Fruit fly (Drosophila melanogaster) whole organism, embryonic: ENCODE results near the gene CG11670.

Experiments
- Abd-B ChIP-seq: fragments of 200-800 bp; sonication (Bioruptor generic); optimal IDR thresholded peaks from 2 replicates; lab custom pipeline; 2018; ENCODE audit warnings: missing biosample characterization, mild to moderate bottlenecking, missing genetic modification characterization, moderate library complexity
- Antp ChIP-seq: fragments of 200-800 bp; sonication (Bioruptor generic); optimal IDR thresholded peaks from 3 replicates; lab custom pipeline; 2016; ENCODE audit warnings: missing biosample characterization, missing genetic modification characterization
- Bteb2 ChIP-seq: fragments of 200-800 bp; sonication (Bioruptor generic); optimal IDR thresholded peaks from 2 replicates; lab custom pipeline; 2016; ENCODE audit warnings: missing biosample characterization, missing genetic modification characterization
- CG10654 ChIP-seq: fragments of 200-800 bp; sonication (Bioruptor generic); optimal IDR thresholded peaks from 2 replicates; lab custom pipeline; 2016; ENCODE audit warnings: missing biosample characterization, missing genetic modification characterization
- CG13894 ChIP-seq: fragments of 200-800 bp; sonication (Bioruptor generic); optimal IDR thresholded peaks from 3 replicates; lab custom pipeline; 2018; ENCODE audit warnings: missing biosample characterization, mild to moderate bottlenecking, missing genetic modification characterization, moderate library complexity
- CG14965 ChIP-seq: fragments of 200-800 bp; sonication (Bioruptor generic); optimal IDR thresholded peaks from 2 replicates; lab custom pipeline; 2016; ENCODE audit warnings: missing biosample characterization, missing genetic modification characterization, borderline replicate concordance
- CG15479 ChIP-seq: fragments of 200-800 bp; sonication (Bioruptor generic); optimal IDR thresholded peaks from 3 replicates; lab custom pipeline; 2019; ENCODE audit warnings: missing biosample characterization, mild to moderate bottlenecking, missing genetic modification characterization, moderate library complexity
- CG1603 ChIP-seq: fragments of 200-800 bp; sonication (Bioruptor generic); optimal IDR thresholded peaks from 2 replicates; lab custom pipeline; 2019; ENCODE audit warnings: missing biosample characterization, mild to moderate bottlenecking, missing genetic modification characterization, moderate library complexity
- CG17612 ChIP-seq: fragments of 200-800 bp; sonication (Bioruptor generic); IDR thresholded peaks from 2 replicates; pipeline ENCODE4 v1.3.6; 2022; ENCODE audit warnings: missing biosample characterization, missing genetic modification characterization
- CG2712 ChIP-seq: fragments of 200-800 bp; optimal IDR thresholded peaks from 3 replicates; lab custom pipeline; 2019; ENCODE audit warnings: missing biosample characterization, mild to moderate bottlenecking, missing genetic modification characterization, moderate library complexity
- CG33557 ChIP-seq: fragments of 200-800 bp; sonication (Bioruptor generic); optimal IDR thresholded peaks from 2 replicates; lab custom pipeline; 2019; ENCODE audit warnings: missing biosample characterization, mild to moderate bottlenecking, missing genetic modification characterization, moderate library complexity
- CG4424 ChIP-seq: fragments of 200-800 bp; sonication (Bioruptor generic); optimal IDR thresholded peaks from 3 replicates; lab custom pipeline; 2016; ENCODE audit warnings: missing biosample characterization, missing genetic modification characterization
- CG4820 ChIP-seq: fragments of 200-800 bp; sonication (Bioruptor generic); optimal IDR thresholded peaks from 3 replicates; lab custom pipeline; 2016; ENCODE audit warnings: missing biosample characterization, missing genetic modification characterization
- CG5953 ChIP-seq: fragments of 200-800 bp; sonication (Bioruptor generic); IDR thresholded peaks from 2 replicates; pipeline ENCODE4 v1.3.6; 2022; ENCODE audit warnings: missing biosample characterization, missing genetic modification characterization
- CG6254 ChIP-seq: fragments of 200-800 bp; sonication (Bioruptor generic); optimal IDR thresholded peaks from 3 replicates; lab custom pipeline; 2017; ENCODE audit warnings: mild to moderate bottlenecking, missing biosample characterization, missing genetic modification reagents, missing genetic modification characterization
- CG7372 ChIP-seq: fragments of 200-800 bp; sonication (Bioruptor generic); IDR thresholded peaks from 2 replicates; pipeline ENCODE4 v1.3.6; 2022; ENCODE audit warnings: missing biosample characterization, missing genetic modification characterization
- CoRest ChIP-seq: fragments of 200-800 bp; sonication (Bioruptor generic); optimal IDR thresholded peaks from 3 replicates; lab custom pipeline; 2018; ENCODE audit warnings: missing biosample characterization, mild to moderate bottlenecking, missing genetic modification characterization, moderate library complexity
- D19A ChIP-seq: fragments of 200-800 bp; optimal IDR thresholded peaks from 3 replicates; lab custom pipeline; 2019; ENCODE audit warnings: missing biosample characterization, mild to moderate bottlenecking, missing genetic modification characterization, moderate library complexity
- HHEX ChIP-seq: fragments of 200-800 bp; sonication (Bioruptor generic); optimal IDR thresholded peaks from 3 replicates; lab custom pipeline; 2017; ENCODE audit warnings: missing biosample characterization, mild to moderate bottlenecking, missing genetic modification characterization, missing genetic modification reagents
- MBD-R2 ChIP-seq: fragments of 200-800 bp; sonication (Bioruptor generic); IDR thresholded peaks from 2 replicates; pipeline ENCODE4 v1.3.6; 2022; ENCODE audit warnings: missing biosample characterization, missing genetic modification characterization
- NFAT ChIP-seq: fragments of 200-800 bp; sonication (Bioruptor generic); IDR thresholded peaks from 2 replicates; pipeline ENCODE4 v1.3.6; 2022; ENCODE audit warnings: missing biosample characterization, missing genetic modification characterization
- NK7.1 ChIP-seq: fragments of 200-800 bp; sonication (Bioruptor generic); optimal IDR thresholded peaks from 3 replicates; lab custom pipeline; 2016; ENCODE audit warnings: missing biosample characterization, missing genetic modification characterization
- al ChIP-seq: fragments of 200-800 bp; sonication (Bioruptor generic); IDR thresholded peaks from 2 replicates; pipeline ENCODE4 v1.3.6; 2022; ENCODE audit warnings: missing biosample characterization, missing genetic modification characterization
- bowl ChIP-seq: fragments of 200-800 bp; sonication (Bioruptor generic); IDR thresholded peaks from 2 replicates; pipeline ENCODE4 v1.3.6; 2022; ENCODE audit warnings: missing biosample characterization, missing genetic modification characterization
- bsh ChIP-seq, 2 experiments: fragments of 200-800 bp; sonication (Bioruptor generic); optimal IDR thresholded peaks; 2 replicates each; lab custom pipeline; 2017 to 2018; ENCODE audit warnings: mild to moderate bottlenecking in 2 of 2, missing biosample characterization in 2 of 2, missing genetic modification characterization in 2 of 2, moderate library complexity in 1 of 2
- caup ChIP-seq: fragments of 200-800 bp; sonication (Bioruptor generic); optimal IDR thresholded peaks from 3 replicates; lab custom pipeline; 2017; ENCODE audit warnings: missing biosample characterization, mild to moderate bottlenecking, missing genetic modification characterization, moderate library complexity; ENCODE audit not compliant: severe bottlenecking
- ci ChIP-seq: fragments of 200-800 bp; sonication (Bioruptor generic); IDR thresholded peaks from 3 replicates; pipeline ENCODE4 v1.3.6; 2022; ENCODE audit warnings: missing biosample characterization, missing genetic modification characterization
- croc ChIP-seq: fragments of 200-800 bp; sonication (Bioruptor generic); conservative IDR thresholded peaks from 3 replicates; pipeline ENCODE4 v1.3.6; 2022; ENCODE audit warnings: missing biosample characterization, missing genetic modification characterization
- emc ChIP-seq: fragments of 200-800 bp; sonication (Bioruptor generic); optimal IDR thresholded peaks from 2 replicates; lab custom pipeline; 2016; ENCODE audit warnings: missing biosample characterization, missing genetic modification characterization
- fd102C ChIP-seq: fragments of 200-800 bp; sonication (Bioruptor generic); optimal IDR thresholded peaks from 2 replicates; lab custom pipeline; 2018; ENCODE audit warnings: missing biosample characterization, mild to moderate bottlenecking, missing genetic modification characterization, moderate library complexity
- nerfin-1 ChIP-seq: fragments of 200-800 bp; sonication (Bioruptor generic); optimal IDR thresholded peaks from 3 replicates; lab custom pipeline; 2019; ENCODE audit warnings: missing biosample characterization, mild to moderate bottlenecking, missing genetic modification characterization, moderate library complexity
- odd ChIP-seq: fragments of 200-800 bp; sonication (Bioruptor generic); optimal IDR thresholded peaks from 2 replicates; lab custom pipeline; 2017; ENCODE audit warnings: missing biosample characterization, mild to moderate bottlenecking, missing genetic modification characterization
- onecut ChIP-seq: fragments of 200-800 bp; sonication (Bioruptor generic); IDR thresholded peaks from 2 replicates; pipeline ENCODE4 v1.3.6; 2022; ENCODE audit warnings: missing biosample characterization, missing genetic modification characterization
- p53 ChIP-seq: fragments of 200-800 bp; sonication (Bioruptor generic); optimal IDR thresholded peaks from 2 replicates; lab custom pipeline; 2016; ENCODE audit warnings: missing biosample characterization, missing genetic modification characterization
- ro ChIP-seq: fragments of 200-800 bp; sonication (Bioruptor generic); IDR thresholded peaks from 2 replicates; pipeline ENCODE4 v1.3.6; 2022; ENCODE audit warnings: missing biosample characterization, missing genetic modification characterization
- salm ChIP-seq: fragments of 200-800 bp; sonication (Bioruptor generic); optimal IDR thresholded peaks from 2 replicates; lab custom pipeline; 2018; ENCODE audit warnings: missing biosample characterization, mild to moderate bottlenecking, missing genetic modification characterization
- tap ChIP-seq: fragments of 200-800 bp; optimal IDR thresholded peaks from 3 replicates; lab custom pipeline; 2019; ENCODE audit warnings: missing biosample characterization, mild to moderate bottlenecking, missing genetic modification characterization, moderate library complexity
- tx ChIP-seq: fragments of 200-800 bp; sonication (Bioruptor generic); optimal IDR thresholded peaks from 2 replicates; lab custom pipeline; 2016; ENCODE audit warnings: missing biosample characterization, missing genetic modification characterization
- unc-4 ChIP-seq: fragments of 200-800 bp; sonication (Bioruptor generic); IDR thresholded peaks from 2 replicates; pipeline ENCODE4 v1.3.6; 2022; ENCODE audit warnings: missing biosample characterization, missing genetic modification characterization; ENCODE audit not compliant: partially characterized antibody
- vfl ChIP-seq: fragments of 200-800 bp; sonication (Bioruptor generic); optimal IDR thresholded peaks from 2 replicates; lab custom pipeline; 2016; ENCODE audit warnings: missing biosample characterization, missing genetic modification characterization
- zen ChIP-seq: fragments of 200-800 bp; sonication (Bioruptor generic); optimal IDR thresholded peaks from 3 replicates; lab custom pipeline; 2018; ENCODE audit warnings: missing biosample characterization, mild to moderate bottlenecking, missing genetic modification characterization, moderate library complexity
- zf30C ChIP-seq: fragments of 200-800 bp; sonication (Bioruptor generic); optimal IDR thresholded peaks from 3 replicates; lab custom pipeline; 2018; ENCODE audit warnings: missing biosample characterization, mild to moderate bottlenecking, missing genetic modification characterization
- zfh2 ChIP-seq: fragments of 200-800 bp; sonication (Bioruptor generic); optimal IDR thresholded peaks from 2 replicates; lab custom pipeline; 2016; ENCODE audit warnings: missing biosample characterization, missing genetic modification characterization

CG11670 gene

DNA sequence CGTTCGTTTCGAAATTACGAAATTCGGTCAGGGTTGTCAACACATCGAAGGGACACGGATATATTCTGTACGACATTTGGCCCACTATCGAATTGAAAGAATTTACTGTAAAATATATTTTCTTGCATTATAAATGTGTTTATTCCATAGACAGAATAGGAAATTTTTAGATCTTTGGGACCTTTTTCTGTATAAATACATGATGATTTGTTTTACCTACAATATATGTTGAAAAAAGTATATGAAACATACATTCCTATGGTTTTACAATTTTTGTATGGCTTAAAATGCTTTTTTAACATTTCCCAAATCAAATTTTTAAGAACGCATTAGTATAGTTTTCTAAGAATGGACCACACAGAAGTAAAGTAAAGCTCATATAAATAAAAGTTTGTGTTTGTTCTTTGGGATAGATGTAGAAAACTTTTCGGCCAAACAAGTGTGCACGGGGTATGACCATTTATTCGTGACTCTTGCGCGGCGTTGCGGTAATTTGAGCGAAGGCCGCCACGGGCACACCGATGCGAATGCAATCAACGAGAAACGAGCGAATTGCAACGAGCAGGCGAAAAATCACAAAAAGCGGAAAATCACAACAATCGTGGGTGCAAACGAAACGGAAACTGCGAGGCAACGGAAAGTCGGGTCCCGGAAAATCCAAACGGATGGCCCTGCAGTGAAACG is 44.2 kb upstream of the CG11670 start, which contains the start of the genes CG17327, CG44194 and CG7518 (continued):
- no peak for TF ChIP-seq CG2712 (tag; lab: Kevin White, UChicago)
- no peak for TF ChIP-seq bowl (GFP tag; lab: Robert Waterston, UW)
- no peak for TF ChIP-seq CG13894 (tag; lab: Kevin White, UChicago)
- peak; percentile 16 for TF ChIP-seq tx (GFP tag; lab: Kevin White, UChicago)
- no peak for TF ChIP-seq vfl (GFP tag; lab: Kevin White, UChicago)
- TF ChIP-seq CG4820, result no peak
- peak; percentile 37 for TF ChIP-seq unc-4 (GFP tag; lab: Robert Waterston, UW)
- no peak for TF ChIP-seq CG14965 (GFP tag; lab: Kevin White, UChicago)
- no peak for TF ChIP-seq CG33557
- TF ChIP-seq CG4424, result no peak
- TF ChIP-seq Abd-B (GFP tag; lab: Kevin White, UChicago), result peak; percentile 39
- TF ChIP-seq Bteb2 (GFP tag; lab: Kevin White, UChicago), result no peak
- TF ChIP-seq bsh (GFP tag; optimal IDR thresholded peaks at IDR 0.05; lab: Kevin White, UChicago), result no peak
- no peak for TF ChIP-seq CG17612 (GFP tag; lab: Robert Waterston, UW)
- TF ChIP-seq HHEX (GFP tag; lab: Kevin White, UChicago), result no peak
- no peak for TF ChIP-seq caup (GFP tag; lab: Kevin White, UChicago)
- TF ChIP-seq ci (GFP tag; lab: Robert Waterston, UW), result no peak
- no peak for TF ChIP-seq D19A
- TF ChIP-seq odd, result no peak
- peak; percentile 59 for TF ChIP-seq MBD-R2 (GFP tag; lab: Robert Waterston, UW)
- TF ChIP-seq croc (GFP tag; lab: Robert Waterston, UW), result no peak
- TF ChIP-seq ro (GFP tag; lab: Robert Waterston, UW), result no peak
- TF ChIP-seq CG10654, result peak; percentile 12
- no peak for TF ChIP-seq CG5953 (GFP tag; lab: Robert Waterston, UW)
- TF ChIP-seq zf30C, result no peak
- TF ChIP-seq al (GFP tag; lab: Robert Waterston, UW), result peak; percentile 26; the same call in 1 of the 2 replicates
- TF ChIP-seq zen (tag; lab: Kevin White, UChicago), result no peak
- no peak for TF ChIP-seq emc (GFP tag; lab: Kevin White, UChicago)
- TF ChIP-seq NK7.1, result no peak
- TF ChIP-seq CG6254 (GFP tag; lab: Kevin White, UChicago), result no peak
- no peak for TF ChIP-seq fd102C (GFP tag; lab: Kevin White, UChicago)
- TF ChIP-seq salm (tag; lab: Kevin White, UChicago), result no peak
- peak; percentile 2 for TF ChIP-seq nerfin-1 (tag; lab: Kevin White, UChicago)
- no peak for TF ChIP-seq CoRest
- no peak for TF ChIP-seq CG1603 (tag; lab: Kevin White, UChicago)
- TF ChIP-seq CG7372, result no peak
- no peak for TF ChIP-seq onecut (GFP tag; lab: Robert Waterston, UW)
- TF ChIP-seq p53 (GFP tag; lab: Kevin White, UChicago), result no peak
- no peak for TF ChIP-seq zfh2 (GFP tag; lab: Kevin White, UChicago)
- peak; percentile 57 for TF ChIP-seq NFAT
- TF ChIP-seq CG15479 (GFP tag; lab: Kevin White, UChicago), result no peak
- no peak for TF ChIP-seq tap
- TF ChIP-seq Antp, result no peak
- TF ChIP-seq, all 482 proteins: peak for 116
